Worm (Caenorhabditis elegans) whole organism, mixed stage, embryonic: ENCODE data around the gene ekl-5.

Source experiments
- M03D4.4 ChIP-seq: sonication (generic microtip); optimal IDR thresholded peaks from 2 replicates; lab custom pipeline; 2017; ENCODE audit warnings: mild to moderate bottlenecking, missing genetic modification characterization, missing compliant biosample characterization
- bed-3 ChIP-seq: fragments of 200-800 bp; sonication (Bioruptor generic); optimal IDR thresholded peaks from 3 replicates; lab custom pipeline; 2018; ENCODE audit warnings: mild to moderate bottlenecking, missing genetic modification characterization, moderate library complexity, missing compliant biosample characterization
- blmp-1 ChIP-seq: fragments of 150-350 bp; optimal IDR thresholded peaks from 2 replicates; lab custom pipeline; 2014; ENCODE audit warnings: missing biosample characterization, missing genetic modification characterization
- ceh-83 ChIP-seq: fragments of 200-800 bp; sonication (Bioruptor generic); optimal IDR thresholded peaks from 2 replicates; lab custom pipeline; 2018; ENCODE audit warnings: mild to moderate bottlenecking, missing genetic modification characterization, missing compliant biosample characterization
- ces-1 ChIP-seq: fragments of 150-350 bp; optimal IDR thresholded peaks from 2 replicates; lab custom pipeline; 2014; ENCODE audit warnings: missing biosample characterization, missing genetic modification reagents, missing genetic modification characterization
- cnd-1 ChIP-seq: fragments of 200-800 bp; sonication (Bioruptor generic); optimal IDR thresholded peaks from 2 replicates; lab custom pipeline; 2018; ENCODE audit warnings: mild to moderate bottlenecking, missing genetic modification characterization, missing compliant biosample characterization
- drap-1 ChIP-seq: fragments of 200-800 bp; sonication (Bioruptor generic); optimal IDR thresholded peaks from 3 replicates; lab custom pipeline; 2018; ENCODE audit warnings: mild to moderate bottlenecking, missing genetic modification characterization, missing compliant biosample characterization
- elt-3 ChIP-seq: fragments of 150-350 bp; optimal IDR thresholded peaks from 2 replicates; lab custom pipeline; 2014; ENCODE audit warnings: missing biosample characterization, missing genetic modification characterization
- flh-1 ChIP-seq: fragments of 200-800 bp; sonication (Bioruptor generic); optimal IDR thresholded peaks from 2 replicates; lab custom pipeline; 2018; ENCODE audit warnings: mild to moderate bottlenecking, missing genetic modification characterization, moderate library complexity, missing compliant biosample characterization
- ham-2 ChIP-seq: fragments of 200-800 bp; sonication (Bioruptor generic); optimal IDR thresholded peaks from 2 replicates; lab custom pipeline; 2018; ENCODE audit warnings: mild to moderate bottlenecking, missing genetic modification characterization, missing compliant biosample characterization
- hlh-1 ChIP-seq: fragments of 150-350 bp; optimal IDR thresholded peaks from 2 replicates; lab custom pipeline; 2014; ENCODE audit warnings: missing biosample characterization, missing genetic modification reagents, missing genetic modification characterization
- lin-13 ChIP-seq: fragments of 150-350 bp; optimal IDR thresholded peaks from 2 replicates; lab custom pipeline; 2014; ENCODE audit warnings: missing biosample characterization, missing genetic modification characterization
- lin-32 ChIP-seq: fragments of 200-800 bp; sonication (Bioruptor generic); optimal IDR thresholded peaks from 2 replicates; lab custom pipeline; 2018; ENCODE audit warnings: mild to moderate bottlenecking, missing genetic modification characterization, missing compliant biosample characterization
- lsy-2 ChIP-seq: fragments of 150-350 bp; optimal IDR thresholded peaks from 2 replicates; lab custom pipeline; 2014; ENCODE audit warnings: missing biosample characterization, missing genetic modification characterization
- mep-1 ChIP-seq: fragments of 150-350 bp; optimal IDR thresholded peaks from 2 replicates; lab custom pipeline; 2017; ENCODE audit warnings: missing biosample characterization, missing genetic modification reagents, missing genetic modification characterization, inconsistent platforms
- mls-2 ChIP-seq: sonication (generic microtip); optimal IDR thresholded peaks from 2 replicates; lab custom pipeline; 2016; ENCODE audit warnings: mild to moderate bottlenecking, missing genetic modification characterization, moderate library complexity, missing compliant biosample characterization
- nhr-12 ChIP-seq: fragments of 150-350 bp; optimal IDR thresholded peaks from 2 replicates; lab custom pipeline; 2014; ENCODE audit warnings: missing biosample characterization, missing genetic modification characterization
- nhr-2 ChIP-seq: fragments of 150-350 bp; optimal IDR thresholded peaks from 2 replicates; lab custom pipeline; 2014; ENCODE audit warnings: missing biosample characterization, missing genetic modification characterization
- nhr-237 ChIP-seq: fragments of 150-350 bp; optimal IDR thresholded peaks from 2 replicates; lab custom pipeline; 2014; ENCODE audit warnings: missing biosample characterization, missing genetic modification characterization
- nhr-28 ChIP-seq: fragments of 150-350 bp; optimal IDR thresholded peaks from 2 replicates; lab custom pipeline; 2014; ENCODE audit warnings: missing biosample characterization, missing genetic modification characterization
- pha-4 ChIP-seq: fragments of 150-350 bp; optimal IDR thresholded peaks from 2 replicates; lab custom pipeline; 2018; ENCODE audit warnings: missing biosample characterization, missing genetic modification reagents, missing genetic modification characterization
- sem-2 ChIP-seq: fragments of 200-800 bp; sonication (Bioruptor generic); optimal IDR thresholded peaks from 2 replicates; lab custom pipeline; 2018; ENCODE audit warnings: mild to moderate bottlenecking, missing genetic modification characterization, missing compliant biosample characterization
- snpc-4 ChIP-seq: fragments of 150-350 bp; optimal IDR thresholded peaks from 2 replicates; lab custom pipeline; 2014; ENCODE audit warnings: missing biosample characterization, missing genetic modification characterization
- sptf-1 ChIP-seq: sonication (generic microtip); optimal IDR thresholded peaks from 2 replicates; lab custom pipeline; 2017; ENCODE audit warnings: mild to moderate bottlenecking, missing genetic modification characterization, moderate library complexity, missing compliant biosample characterization
- tbx-8 ChIP-seq: fragments of 200-800 bp; sonication (Bioruptor generic); optimal IDR thresholded peaks from 2 replicates; lab custom pipeline; 2018; ENCODE audit warnings: mild to moderate bottlenecking, missing genetic modification characterization, moderate library complexity, missing compliant biosample characterization
- unc-120 ChIP-seq: sonication (generic microtip); optimal IDR thresholded peaks from 2 replicates; lab custom pipeline; 2017; ENCODE audit warnings: missing genetic modification characterization, missing compliant biosample characterization; ENCODE audit not compliant: poor library complexity, severe bottlenecking
- unc-39 ChIP-seq: fragments of 150-350 bp; optimal IDR thresholded peaks from 2 replicates; lab custom pipeline; 2014; ENCODE audit warnings: missing biosample characterization, missing genetic modification characterization
- unc-62 ChIP-seq: fragments of 150-350 bp; optimal IDR thresholded peaks from 2 replicates; lab custom pipeline; 2014; ENCODE audit warnings: missing biosample characterization, missing genetic modification reagents, missing genetic modification characterization
- zip-8 ChIP-seq: fragments of 150-350 bp; optimal IDR thresholded peaks from 2 replicates; lab custom pipeline; 2014; ENCODE audit warnings: missing biosample characterization, missing genetic modification characterization
- ztf-11 ChIP-seq: fragments of 150-350 bp; optimal IDR thresholded peaks from 2 replicates; lab custom pipeline; 2014; ENCODE audit warnings: missing biosample characterization, missing genetic modification characterization

The ekl-5 gene

ce11 chrX:13917121-13917755 lies at the start of gene ekl-5:
ekl-5 (minus strand) TSS chrX:13917171.
- TF ChIP-seq zip-8 (tag; lab: Kevin White, UChicago) (no peak), lin-13 (tag; lab: Kevin White, UChicago) (peak; percentile 48), tbx-8 (GFP tag; lab: Kevin White, UChicago) (no peak), lsy-2 (tag; lab: Kevin White, UChicago) (no peak), nhr-2 (no peak), ces-1 (GFP tag; lab: Kevin White, UChicago) (peak; percentile 56), cnd-1 (no peak), drap-1 (GFP tag; lab: Kevin White, UChicago) (no peak), unc-39 (no peak), snpc-4 (tag; lab: Kevin White, UChicago) (no peak), ztf-11 (tag; lab: Kevin White, UChicago) (no peak), nhr-12 (no peak), sem-2 (GFP tag; lab: Kevin White, UChicago) (no peak), pha-4 (tag; lab: Kevin White, UChicago) (peak; percentile 44), nhr-28 (tag; lab: Kevin White, UChicago) (no peak), elt-3 (peak; percentile 90), mep-1 (tag; lab: Kevin White, UChicago) (peak; percentile 31)

- TF ChIP-seq sem-2 (GFP tag; lab: Kevin White, UChicago) (no peak), lin-32 (no peak)
Observed at ce11 chrX:13963203-13963602, 46.2 kb upstream of the ekl-5 start, which contains the start of gene F48F7.3. F48F7.3 (plus strand) TSS chrX:13963503.

ce11 chrX:13959849-13960248 lies 42.9 kb upstream of the ekl-5 start, which contains the start of gene syx-2:
syx-2 (plus strand) TSS chrX:13960149.
- TF ChIP-seq mls-2 (tag; lab: Kevin White, UChicago) (no peak), unc-39 (no peak), lsy-2 (tag; lab: Kevin White, UChicago) (no peak)
- TF ChIP-seq, all 35 proteins: peak for 0

ce11 chrX:13959383-13959782 lies 42.4 kb upstream of the ekl-5 start:
- no peak for TF ChIP-seq snpc-4 (tag; lab: Kevin White, UChicago)
- no peak for TF ChIP-seq lin-13 (tag; lab: Kevin White, UChicago)
- TF ChIP-seq drap-1 (GFP tag; lab: Kevin White, UChicago), result no peak
- TF ChIP-seq nhr-12, result no peak
- no peak for TF ChIP-seq unc-39
- TF ChIP-seq bed-3 (GFP tag; lab: Kevin White, UChicago), result no peak
- no peak for TF ChIP-seq mls-2 (tag; lab: Kevin White, UChicago)
- no peak for TF ChIP-seq flh-1 (GFP tag; lab: Kevin White, UChicago)
- TF ChIP-seq pha-4 (tag; lab: Kevin White, UChicago), result no peak
- TF ChIP-seq ztf-11 (tag; lab: Kevin White, UChicago), result no peak
- no peak for TF ChIP-seq M03D4.4
- no peak for TF ChIP-seq cnd-1
- TF ChIP-seq ceh-83 (GFP tag; lab: Kevin White, UChicago), result no peak
- TF ChIP-seq nhr-237, result no peak
- TF ChIP-seq lin-32, result no peak
- TF ChIP-seq mep-1 (tag; lab: Kevin White, UChicago), result no peak
- TF ChIP-seq, all 35 proteins: peak for 0

- TF ChIP-seq unc-120 (tag; lab: Kevin White, UChicago) (no peak), cnd-1 (no peak), mls-2 (tag; lab: Kevin White, UChicago) (no peak), unc-62 (GFP tag; lab: Kevin White, UChicago) (no peak), nhr-12 (no peak), sptf-1 (tag; lab: Kevin White, UChicago) (no peak), nhr-237 (no peak), pha-4 (tag; lab: Kevin White, UChicago) (no peak), zip-8 (tag; lab: Kevin White, UChicago) (no peak), flh-1 (GFP tag; lab: Kevin White, UChicago) (no peak)
Observed at ce11 chrX:13958451-13958850, 41.5 kb upstream of the ekl-5 start.

- TF ChIP-seq cnd-1, result no peak
- TF ChIP-seq bed-3 (GFP tag; lab: Kevin White, UChicago), result no peak
- no peak for TF ChIP-seq hlh-1 (tag; lab: Kevin White, UChicago)
- TF ChIP-seq tbx-8 (GFP tag; lab: Kevin White, UChicago), result no peak
- TF ChIP-seq sptf-1 (tag; lab: Kevin White, UChicago), result no peak
- no peak for TF ChIP-seq drap-1 (GFP tag; lab: Kevin White, UChicago)
- TF ChIP-seq unc-39, result no peak
- no peak for TF ChIP-seq unc-120 (tag; lab: Kevin White, UChicago)
- no peak for TF ChIP-seq nhr-12
- no peak for TF ChIP-seq snpc-4 (tag; lab: Kevin White, UChicago)
- TF ChIP-seq blmp-1 (tag; lab: Kevin White, UChicago), result no peak
- TF ChIP-seq mls-2 (tag; lab: Kevin White, UChicago), result no peak
- TF ChIP-seq mep-1 (tag; lab: Kevin White, UChicago), result no peak
- TF ChIP-seq lin-13 (tag; lab: Kevin White, UChicago), result no peak
- no peak for TF ChIP-seq ham-2
Observed at ce11 chrX:13952347-13952746, 35.4 kb upstream of the ekl-5 start.
